Worm (Caenorhabditis elegans) whole organism, L1 larva: ENCODE measurements around the gene C06A8.8.

Experiments used
- lir-3 ChIP-seq: sonication (generic microtip); optimal IDR thresholded peaks from 2 replicates; lab custom pipeline; 2016; ENCODE audit warnings: mild to moderate bottlenecking, missing genetic modification characterization, moderate library complexity, missing compliant biosample characterization; ENCODE audit not compliant: poor library complexity
- unc-86 ChIP-seq: sonication (generic microtip); optimal IDR thresholded peaks from 2 replicates; lab custom pipeline; 2016; ENCODE audit warnings: missing genetic modification characterization, missing compliant biosample characterization

DNA sequence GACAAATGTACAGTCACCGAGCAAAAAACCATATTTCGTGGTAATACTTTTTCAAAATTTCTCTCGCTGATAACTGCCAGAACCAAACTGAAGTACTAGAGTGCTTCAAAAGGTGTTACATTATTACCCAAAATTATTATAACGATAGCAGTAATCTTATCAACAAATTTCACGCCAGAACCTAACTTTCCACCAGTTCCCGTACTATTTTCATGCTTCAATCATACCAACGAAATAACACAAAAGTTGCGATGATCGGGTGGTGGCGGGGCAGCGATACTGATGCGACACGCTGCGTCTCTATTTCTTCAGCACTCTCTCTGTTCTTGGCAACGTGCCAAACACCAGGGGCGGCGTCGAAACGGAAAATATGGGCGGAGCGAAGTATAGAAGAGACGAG, 37.1 kb upstream of the C06A8.8 start:
- TF ChIP-seq unc-86 (no peak), lir-3 (tag; lab: Kevin White, UChicago) (no peak)
